Worm (Caenorhabditis elegans): ENCODE measurements around the gene oac-53.
"Not testable (repeated sequence)": the region's sequence is repeated elsewhere in the genome, so short reads cannot be mapped to it uniquely, and the experiment has no call there.

DNA sequence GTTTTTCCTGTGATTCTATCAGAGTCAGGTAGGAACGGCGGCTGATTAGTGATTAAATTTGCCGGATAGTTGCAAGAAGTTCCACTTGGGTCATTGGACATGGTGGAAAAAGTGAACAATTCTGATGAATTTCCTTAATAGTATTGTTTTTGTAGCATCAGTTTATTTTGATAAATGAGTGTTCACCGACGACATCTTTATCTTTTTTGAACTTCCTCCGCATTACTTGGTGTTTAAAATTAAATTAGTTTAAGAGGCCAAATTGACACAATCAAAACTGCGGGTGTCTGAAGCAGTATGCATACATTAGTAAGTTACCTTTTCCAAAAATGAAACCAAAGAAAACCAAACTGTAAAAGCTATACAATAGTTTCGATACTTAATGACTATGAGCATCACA is 21.4 kb upstream of the oac-53 start, which contains the start of gene W06G6.11:
- TF ChIP-seq nhr-237 (tag; optimal IDR thresholded peaks at IDR 0.05); unc-62 (GFP tag; optimal IDR thresholded peaks at IDR 0.05); nhr-10 (tag; optimal IDR thresholded peaks at IDR 0.05); nhr-6 (tag; optimal IDR thresholded peaks at IDR 0.05); zag-1 (tag; optimal IDR thresholded peaks at IDR 0.05); F13H6.1 (tag; optimal IDR thresholded peaks at IDR 0.05); skn-1 (tag; optimal IDR thresholded peaks at IDR 0.05); aly-2 (tag; optimal IDR thresholded peaks at IDR 0.05): not testable (repeated sequence)

Measured in whole organism, L2 larva.